Worm (Caenorhabditis elegans): ENCODE measurements around the gene sri-29.

sri-29 gene

ce11 chrII:3043358-3043757 lies 765 bp upstream of the sri-29 start, which contains the start of gene B0454.8:
Gene B0454.8 (minus strand): TSS chrII:3043458.
- TF ChIP-seq ztf-11 (tag; optimal IDR thresholded peaks at IDR 0.05): no peak

- TF ChIP-seq fos-1 (tag; optimal IDR thresholded peaks at IDR 0.05): no peak
- no peak for TF ChIP-seq unc-39 (tag; optimal IDR thresholded peaks at IDR 0.05)
- TF ChIP-seq egl-5 (tag; optimal IDR thresholded peaks at IDR 0.05): no peak
- no peak for TF ChIP-seq snpc-4 (tag; optimal IDR thresholded peaks at IDR 0.05)
- TF ChIP-seq pha-4 (tag; optimal IDR thresholded peaks at IDR 0.05): no peak
- no peak for TF ChIP-seq jun-1 (tag; optimal IDR thresholded peaks at IDR 0.05)
- TF ChIP-seq nhr-76 (tag; optimal IDR thresholded peaks at IDR 0.05): no peak
- no peak for TF ChIP-seq aly-2 (tag; optimal IDR thresholded peaks at IDR 0.05)
- no peak for TF ChIP-seq ama-1 (optimal IDR thresholded peaks at IDR 0.05)
- no peak for TF ChIP-seq nhr-28 (tag; optimal IDR thresholded peaks at IDR 0.05)
- TF ChIP-seq lin-39 (tag; optimal IDR thresholded peaks at IDR 0.05): no peak
- no peak for TF ChIP-seq lsy-12 (tag; optimal IDR thresholded peaks at IDR 0.05)
- TF ChIP-seq hmg-11 (tag; optimal IDR thresholded peaks at IDR 0.05): no peak
- no peak for TF ChIP-seq fkh-2 (tag; optimal IDR thresholded peaks at IDR 0.05)
- no peak for TF ChIP-seq nhr-43 (tag; optimal IDR thresholded peaks at IDR 0.05; ENCODE audit: poor library complexity, severe bottlenecking)
- TF ChIP-seq nhr-237 (tag; optimal IDR thresholded peaks at IDR 0.05): no peak
- no peak for TF ChIP-seq ceh-9 (tag; optimal IDR thresholded peaks at IDR 0.05)
- TF ChIP-seq elt-3 (tag; optimal IDR thresholded peaks at IDR 0.05): no peak
Measured at ce11 chrII:3045422-3045821, 1.3 kb downstream of the sri-29 start.

ce11 chrII:3045875-3046274 lies 1.8 kb downstream of the sri-29 start, which contains the start of gene sri-30:
Gene sri-30 (plus strand): TSS chrII:3046175.
- TF ChIP-seq nhr-23 (tag; optimal IDR thresholded peaks at IDR 0.05) (no peak), pha-4 (tag; optimal IDR thresholded peaks at IDR 0.05) (no peak), egl-5 (tag; optimal IDR thresholded peaks at IDR 0.05) (no peak), nhr-28 (tag; optimal IDR thresholded peaks at IDR 0.05) (no peak), lsy-12 (tag; optimal IDR thresholded peaks at IDR 0.05) (no peak), aly-2 (tag; optimal IDR thresholded peaks at IDR 0.05) (no peak), lin-15B (tag; optimal IDR thresholded peaks at IDR 0.05) (no peak), fos-1 (tag; optimal IDR thresholded peaks at IDR 0.05) (no peak), ztf-4 (tag; optimal IDR thresholded peaks at IDR 0.05) (no peak), sea-2 (GFP tag; optimal IDR thresholded peaks at IDR 0.05) (no peak), unc-62 (GFP tag; optimal IDR thresholded peaks at IDR 0.05) (no peak), fkh-2 (tag; optimal IDR thresholded peaks at IDR 0.05) (no peak), nhr-76 (tag; optimal IDR thresholded peaks at IDR 0.05) (no peak), elt-1 (tag; optimal IDR thresholded peaks at IDR 0.05) (no peak), zag-1 (tag; optimal IDR thresholded peaks at IDR 0.05) (no peak), skn-1 (tag; optimal IDR thresholded peaks at IDR 0.05) (no peak)

DNA sequence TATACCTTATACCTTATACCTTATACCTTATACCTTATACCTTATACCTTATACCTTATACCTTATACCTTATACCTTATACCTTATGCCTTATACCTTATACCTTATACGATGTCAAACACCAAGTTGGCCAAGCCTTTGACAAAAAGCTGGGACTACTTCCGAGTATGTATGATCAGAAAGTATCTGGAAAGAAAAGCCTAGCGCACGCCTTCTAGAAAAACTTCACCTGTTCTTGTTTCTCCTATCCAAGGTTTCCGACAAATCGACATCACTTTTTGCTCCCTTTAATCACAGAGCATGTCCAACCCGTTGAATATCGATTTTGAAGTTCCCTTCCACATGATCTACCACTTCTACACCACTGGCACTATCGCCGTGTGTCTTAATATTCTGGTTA lies 4.3 kb downstream of the sri-29 start, which contains the start of gene sri-28:
TSS of gene sri-28 (plus strand) at position 301 of the 400 bp plus-strand sequence.
- TF ChIP-seq nhr-23 (tag; optimal IDR thresholded peaks at IDR 0.05) (no peak), zag-1 (tag; optimal IDR thresholded peaks at IDR 0.05) (no peak), tbx-2 (tag; optimal IDR thresholded peaks at IDR 0.05) (no peak), ZK546.5 (tag; optimal IDR thresholded peaks at IDR 0.05) (no peak), ceh-16 (tag; optimal IDR thresholded peaks at IDR 0.05) (no peak), elt-2 (tag; optimal IDR thresholded peaks at IDR 0.05) (no peak), elt-3 (tag; optimal IDR thresholded peaks at IDR 0.05) (no peak), ceh-9 (tag; optimal IDR thresholded peaks at IDR 0.05) (no peak), nfya-1 (tag; optimal IDR thresholded peaks at IDR 0.05; ENCODE audit: insufficient read depth) (no peak)

DNA sequence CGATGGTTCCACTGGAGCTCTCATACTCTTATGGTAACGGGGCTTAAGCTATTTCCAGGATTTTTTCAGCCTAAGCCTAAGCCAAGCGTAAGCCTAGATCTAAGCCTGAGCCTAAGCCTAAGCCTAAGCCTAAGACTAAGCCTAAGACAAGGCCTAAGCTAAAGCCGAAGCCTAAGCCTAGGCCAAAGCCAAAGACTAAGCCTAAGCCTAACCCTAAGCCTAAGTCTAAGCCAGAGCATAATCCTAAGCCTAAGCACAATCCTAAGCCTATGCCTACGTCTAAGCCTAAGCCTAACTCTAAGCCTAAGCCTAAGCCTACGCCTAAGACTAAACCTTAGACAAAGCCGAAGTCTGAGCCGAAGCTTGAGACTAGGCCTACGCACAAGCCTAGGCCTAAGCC lies 4.9 kb downstream of the sri-29 start:
- no peak for TF ChIP-seq eor-1 (tag; optimal IDR thresholded peaks at IDR 0.05)
- TF ChIP-seq ztf-4 (tag; optimal IDR thresholded peaks at IDR 0.05): no peak
- TF ChIP-seq nhr-237 (tag; optimal IDR thresholded peaks at IDR 0.05): no peak
- no peak for TF ChIP-seq ceh-9 (tag; optimal IDR thresholded peaks at IDR 0.05)
- no peak for TF ChIP-seq ceh-82 (tag; optimal IDR thresholded peaks at IDR 0.05)
- no peak for TF ChIP-seq elt-2 (tag; optimal IDR thresholded peaks at IDR 0.05)

Data from whole organism, L3 larva.